Worm (Caenorhabditis elegans): ENCODE data around the gene fubl-2.
A peak's percentile ranks its signal among the peaks of the same experiment; 100 is the strongest.

The fubl-2 gene

ce11 chrIII:7083106-7083505, 4.4 kb downstream of the fubl-2 start:
- TF ChIP-seq nhr-43 (tag; optimal IDR thresholded peaks at IDR 0.05; ENCODE audit: poor library complexity, severe bottlenecking): no peak
- no peak for TF ChIP-seq ztf-11 (tag; optimal IDR thresholded peaks at IDR 0.05)
- TF ChIP-seq pha-4 (tag; optimal IDR thresholded peaks at IDR 0.05): peak; percentile 26
- no peak for TF ChIP-seq eor-1 (tag; optimal IDR thresholded peaks at IDR 0.05)
- TF ChIP-seq fos-1 (tag; optimal IDR thresholded peaks at IDR 0.05): no peak

ce11 chrIII:7081488-7081887, 6.1 kb downstream of the fubl-2 start:
- TF ChIP-seq elt-2 (tag; optimal IDR thresholded peaks at IDR 0.05): peak; percentile 69
- no peak for TF ChIP-seq eor-1 (tag; optimal IDR thresholded peaks at IDR 0.05)
- peak; percentile 72 for TF ChIP-seq pha-4 (tag; optimal IDR thresholded peaks at IDR 0.05)
- no peak for TF ChIP-seq ceh-82 (tag; optimal IDR thresholded peaks at IDR 0.05)
- TF ChIP-seq hmg-11 (tag; optimal IDR thresholded peaks at IDR 0.05): no peak
- peak; percentile 19 for TF ChIP-seq jun-1 (tag; optimal IDR thresholded peaks at IDR 0.05)
- TF ChIP-seq pqm-1 (tag; optimal IDR thresholded peaks at IDR 0.05): peak; percentile 60

- TF ChIP-seq elt-2 (tag; optimal IDR thresholded peaks at IDR 0.05) (no peak), ceh-28 (tag; optimal IDR thresholded peaks at IDR 0.05) (no peak), skn-1 (tag; optimal IDR thresholded peaks at IDR 0.05) (no peak)
Observed at ce11 chrIII:7080689-7081088, 6.9 kb downstream of the fubl-2 start, which contains the start of gene ZK418.7. ZK418.7 (minus strand) TSS chrIII:7080789.

ce11 chrIII:7078737-7079136, 8.8 kb downstream of the fubl-2 start, which contains the start of gene ZK418.6:
ZK418.6 (minus strand) TSS chrIII:7078837.
- no peak for TF ChIP-seq unc-62 (GFP tag; optimal IDR thresholded peaks at IDR 0.05)
- no peak for TF ChIP-seq nhr-28 (tag; optimal IDR thresholded peaks at IDR 0.05)
- TF ChIP-seq snpc-4 (tag; optimal IDR thresholded peaks at IDR 0.05): no peak
- TF ChIP-seq nhr-23 (tag; optimal IDR thresholded peaks at IDR 0.05): no peak
- no peak for TF ChIP-seq nhr-43 (tag; optimal IDR thresholded peaks at IDR 0.05; ENCODE audit: poor library complexity, severe bottlenecking)
- no peak for TF ChIP-seq mml-1 (tag; optimal IDR thresholded peaks at IDR 0.05)
- TF ChIP-seq ceh-9 (tag; optimal IDR thresholded peaks at IDR 0.05): no peak
- TF ChIP-seq ztf-4 (tag; optimal IDR thresholded peaks at IDR 0.05): no peak
- no peak for TF ChIP-seq egl-27 (tag; optimal IDR thresholded peaks at IDR 0.05)
- TF ChIP-seq ceh-16 (tag; optimal IDR thresholded peaks at IDR 0.05): no peak
- TF ChIP-seq nhr-76 (tag; optimal IDR thresholded peaks at IDR 0.05): no peak
- TF ChIP-seq ZK546.5 (tag; optimal IDR thresholded peaks at IDR 0.05): no peak
- TF ChIP-seq nhr-237 (tag; optimal IDR thresholded peaks at IDR 0.05): no peak

- TF ChIP-seq skn-1 (tag; optimal IDR thresholded peaks at IDR 0.05): no peak
- TF ChIP-seq ztf-4 (tag; optimal IDR thresholded peaks at IDR 0.05): no peak
- no peak for TF ChIP-seq nhr-28 (tag; optimal IDR thresholded peaks at IDR 0.05)
- TF ChIP-seq nhr-23 (tag; optimal IDR thresholded peaks at IDR 0.05): no peak
- no peak for TF ChIP-seq daf-12 (tag; optimal IDR thresholded peaks at IDR 0.05)
- TF ChIP-seq R02D3.7 (tag; optimal IDR thresholded peaks at IDR 0.05): no peak
- TF ChIP-seq fkh-10 (GFP tag; optimal IDR thresholded peaks at IDR 0.05): no peak
- TF ChIP-seq jun-1 (tag; optimal IDR thresholded peaks at IDR 0.05): no peak
- no peak for TF ChIP-seq lsy-12 (tag; optimal IDR thresholded peaks at IDR 0.05)
Observed at ce11 chrIII:7076386-7076785, 11.2 kb downstream of the fubl-2 start, which contains the start of gene ZK418.13. ZK418.13 (minus strand) TSS chrIII:7076486.

ce11 chrIII:7073801-7074386, 13.6 kb downstream of the fubl-2 start, which contains the start of gene ZK418.5:
ZK418.5 (minus strand) TSS chrIII:7073851.
- TF ChIP-seq egl-5 (tag; optimal IDR thresholded peaks at IDR 0.05) (no peak), R02D3.7 (tag; optimal IDR thresholded peaks at IDR 0.05) (peak; percentile 16), hmg-11 (tag; optimal IDR thresholded peaks at IDR 0.05) (no peak), ceh-16 (tag; optimal IDR thresholded peaks at IDR 0.05) (no peak), pha-4 (tag; optimal IDR thresholded peaks at IDR 0.05) (peak; percentile 63), ceh-82 (tag; optimal IDR thresholded peaks at IDR 0.05) (no peak), elt-3 (tag; optimal IDR thresholded peaks at IDR 0.05) (no peak), ama-1 (optimal IDR thresholded peaks at IDR 0.05) (no peak), sea-2 (GFP tag; optimal IDR thresholded peaks at IDR 0.05) (no peak), nhr-25 (tag; optimal IDR thresholded peaks at IDR 0.05) (peak; percentile 14), ztf-4 (tag; optimal IDR thresholded peaks at IDR 0.05) (no peak), ZK546.5 (tag; optimal IDR thresholded peaks at IDR 0.05) (no peak), lin-15B (tag; optimal IDR thresholded peaks at IDR 0.05) (peak; percentile 62), unc-62 (GFP tag; optimal IDR thresholded peaks at IDR 0.05) (no peak), nhr-77 (tag; optimal IDR thresholded peaks at IDR 0.05) (no peak), nhr-43 (tag; optimal IDR thresholded peaks at IDR 0.05; ENCODE audit: poor library complexity, severe bottlenecking) (no peak), nhr-12 (tag; optimal IDR thresholded peaks at IDR 0.05) (no peak), fkh-2 (tag; optimal IDR thresholded peaks at IDR 0.05) (no peak), mdl-1 (tag; optimal IDR thresholded peaks at IDR 0.05) (no peak), mml-1 (tag; optimal IDR thresholded peaks at IDR 0.05) (no peak), snpc-4 (tag; optimal IDR thresholded peaks at IDR 0.05) (no peak), ceh-9 (tag; optimal IDR thresholded peaks at IDR 0.05) (no peak), lin-39 (tag; optimal IDR thresholded peaks at IDR 0.05) (peak; percentile 9), egl-27 (tag; optimal IDR thresholded peaks at IDR 0.05) (no peak), elt-2 (tag; optimal IDR thresholded peaks at IDR 0.05) (peak; percentile 20), skn-1 (tag; optimal IDR thresholded peaks at IDR 0.05) (no peak), nhr-76 (tag; optimal IDR thresholded peaks at IDR 0.05) (no peak), nfya-1 (tag; optimal IDR thresholded peaks at IDR 0.05; ENCODE audit: insufficient read depth) (peak; percentile 53)
